Worm (Caenorhabditis elegans) whole organism, L2 larva: ENCODE data around the gene srw-136.

Experiments
- C34F6.9 ChIP-seq: fragments of 150-350 bp; optimal IDR thresholded peaks from 2 replicates; lab custom pipeline; 2014; ENCODE audit warnings: missing biosample characterization, missing genetic modification characterization
- F13H6.1 ChIP-seq: sonication (generic microtip); optimal IDR thresholded peaks from 2 replicates; lab custom pipeline; 2016; ENCODE audit warnings: missing genetic modification characterization, missing compliant biosample characterization
- R02D3.7 ChIP-seq: fragments of 150-350 bp; optimal IDR thresholded peaks from 2 replicates; lab custom pipeline; 2014; ENCODE audit warnings: missing biosample characterization, missing genetic modification characterization
- ZK546.5 ChIP-seq: sonication (generic microtip); optimal IDR thresholded peaks from 2 replicates; lab custom pipeline; 2017; ENCODE audit warnings: missing biosample characterization, missing genetic modification characterization
- aly-2 ChIP-seq: fragments of 150-350 bp; optimal IDR thresholded peaks from 2 replicates; lab custom pipeline; 2014; ENCODE audit warnings: missing biosample characterization, missing genetic modification characterization
- ama-1 ChIP-seq: fragments of 150-350 bp; optimal IDR thresholded peaks from 2 replicates; lab custom pipeline; 2018; ENCODE audit warnings: inconsistent platforms
- blmp-1 ChIP-seq: sonication (generic microtip); optimal IDR thresholded peaks from 2 replicates; lab custom pipeline; 2017; ENCODE audit warnings: missing genetic modification characterization, mild to moderate bottlenecking, missing compliant biosample characterization, antibody characterized with exemption, moderate library complexity; ENCODE audit not compliant: insufficient read depth
- ceh-82 ChIP-seq: fragments of 150-350 bp; optimal IDR thresholded peaks from 2 replicates; lab custom pipeline; 2014; ENCODE audit warnings: missing biosample characterization, missing genetic modification characterization
- crh-2 ChIP-seq: sonication (generic microtip); optimal IDR thresholded peaks from 2 replicates; lab custom pipeline; 2017; ENCODE audit warnings: missing biosample characterization, missing genetic modification characterization
- dmd-4 ChIP-seq: sonication (generic microtip); optimal IDR thresholded peaks from 2 replicates; lab custom pipeline; 2017; ENCODE audit warnings: missing biosample characterization, missing genetic modification characterization
- egl-27 ChIP-seq: sonication (generic microtip); optimal IDR thresholded peaks from 3 replicates; lab custom pipeline; 2017; ENCODE audit warnings: missing biosample characterization, missing genetic modification reagents, missing genetic modification characterization
- elt-1 ChIP-seq: fragments of 150-350 bp; optimal IDR thresholded peaks from 2 replicates; lab custom pipeline; 2014; ENCODE audit warnings: missing biosample characterization, missing genetic modification characterization
- elt-3 ChIP-seq: sonication (generic microtip); optimal IDR thresholded peaks from 2 replicates; lab custom pipeline; 2017; ENCODE audit warnings: missing biosample characterization, missing genetic modification characterization
- gmeb-1 ChIP-seq: fragments of 150-350 bp; optimal IDR thresholded peaks from 2 replicates; lab custom pipeline; 2014; ENCODE audit warnings: missing biosample characterization, missing genetic modification characterization
- lin-13 ChIP-seq: fragments of 150-350 bp; optimal IDR thresholded peaks from 2 replicates; lab custom pipeline; 2014; ENCODE audit warnings: missing biosample characterization, missing genetic modification reagents, missing genetic modification characterization
- lin-39 ChIP-seq: fragments of 150-350 bp; optimal IDR thresholded peaks from 2 replicates; lab custom pipeline; 2014; ENCODE audit warnings: missing biosample characterization, missing genetic modification reagents, missing genetic modification characterization
- lsy-2 ChIP-seq, 2 experiments: fragments of 150-350 bp in 1 of 2; sonication (generic microtip) in 1 of 2; optimal IDR thresholded peaks; 2 replicates each; lab custom pipeline; 2014 to 2017; ENCODE audit warnings: missing biosample characterization in 2 of 2, missing genetic modification characterization in 2 of 2
- mab-5 ChIP-seq: fragments of 150-350 bp; optimal IDR thresholded peaks from 2 replicates; lab custom pipeline; 2014; ENCODE audit warnings: missing biosample characterization, missing genetic modification characterization
- nhr-10 ChIP-seq: sonication (generic microtip); optimal IDR thresholded peaks from 2 replicates; lab custom pipeline; 2017; ENCODE audit warnings: missing biosample characterization, missing genetic modification characterization
- nhr-11 ChIP-seq: fragments of 150-350 bp; optimal IDR thresholded peaks from 2 replicates; lab custom pipeline; 2014; ENCODE audit warnings: missing biosample characterization, missing genetic modification characterization
- nhr-12 ChIP-seq: fragments of 150-350 bp; optimal IDR thresholded peaks from 2 replicates; lab custom pipeline; 2014; ENCODE audit warnings: missing biosample characterization, missing genetic modification characterization
- nhr-129 ChIP-seq: fragments of 150-350 bp; optimal IDR thresholded peaks from 2 replicates; lab custom pipeline; 2014; ENCODE audit warnings: missing biosample characterization, missing genetic modification characterization
- nhr-21 ChIP-seq: fragments of 150-350 bp; optimal IDR thresholded peaks from 2 replicates; lab custom pipeline; 2014; ENCODE audit warnings: missing biosample characterization, missing genetic modification characterization
- nhr-237 ChIP-seq: fragments of 150-350 bp; optimal IDR thresholded peaks from 2 replicates; lab custom pipeline; 2014; ENCODE audit warnings: missing biosample characterization, missing genetic modification characterization
- nhr-25 ChIP-seq: fragments of 150-350 bp; sonication (generic microtip); optimal IDR thresholded peaks from 3 replicates; lab custom pipeline; 2014; ENCODE audit warnings: missing biosample characterization, missing genetic modification characterization
- nhr-6 ChIP-seq: fragments of 150-350 bp; optimal IDR thresholded peaks from 2 replicates; lab custom pipeline; 2014; ENCODE audit warnings: missing biosample characterization, missing genetic modification characterization
- nhr-77 ChIP-seq: fragments of 150-350 bp; optimal IDR thresholded peaks from 2 replicates; lab custom pipeline; 2014; ENCODE audit warnings: missing biosample characterization, missing genetic modification characterization
- peb-1 ChIP-seq: fragments of 150-350 bp; optimal IDR thresholded peaks from 2 replicates; lab custom pipeline; 2014; ENCODE audit warnings: missing biosample characterization, missing genetic modification characterization
- sem-4 ChIP-seq: fragments of 150-350 bp; optimal IDR thresholded peaks from 2 replicates; lab custom pipeline; 2014; ENCODE audit warnings: missing biosample characterization, missing genetic modification reagents, missing genetic modification characterization
- skn-1 ChIP-seq: sonication (generic microtip); optimal IDR thresholded peaks from 2 replicates; lab custom pipeline; 2017; ENCODE audit warnings: missing biosample characterization, missing genetic modification characterization
- sma-9 ChIP-seq, 2 experiments: fragments of 150-350 bp in 1 of 2; sonication (generic microtip) in 1 of 2; optimal IDR thresholded peaks; 2 replicates each; lab custom pipeline; 2014 to 2016; ENCODE audit warnings: missing genetic modification characterization in 2 of 2, mild to moderate bottlenecking in 1 of 2, missing biosample characterization in 1 of 2, missing compliant biosample characterization in 1 of 2, missing genetic modification reagents in 1 of 2, moderate library complexity in 1 of 2
- unc-39 ChIP-seq: fragments of 150-350 bp; optimal IDR thresholded peaks from 2 replicates; lab custom pipeline; 2014; ENCODE audit warnings: missing biosample characterization, missing genetic modification characterization
- unc-62 ChIP-seq: fragments of 150-350 bp; optimal IDR thresholded peaks from 2 replicates; lab custom pipeline; 2014; ENCODE audit warnings: missing biosample characterization, missing genetic modification reagents, missing genetic modification characterization
- zag-1 ChIP-seq: fragments of 150-350 bp; optimal IDR thresholded peaks from 2 replicates; lab custom pipeline; 2014; ENCODE audit warnings: missing biosample characterization, missing genetic modification characterization
- ztf-1 ChIP-seq: fragments of 200-800 bp; sonication (Bioruptor generic); conservative IDR thresholded peaks from 2 replicates; pipeline ENCODE4 v1.3.6; 2022; ENCODE audit warnings: missing genetic modification characterization, missing compliant biosample characterization
- ztf-11 ChIP-seq: sonication (generic microtip); optimal IDR thresholded peaks from 2 replicates; lab custom pipeline; 2017; ENCODE audit warnings: missing biosample characterization, missing genetic modification characterization

Gene srw-136

DNA sequence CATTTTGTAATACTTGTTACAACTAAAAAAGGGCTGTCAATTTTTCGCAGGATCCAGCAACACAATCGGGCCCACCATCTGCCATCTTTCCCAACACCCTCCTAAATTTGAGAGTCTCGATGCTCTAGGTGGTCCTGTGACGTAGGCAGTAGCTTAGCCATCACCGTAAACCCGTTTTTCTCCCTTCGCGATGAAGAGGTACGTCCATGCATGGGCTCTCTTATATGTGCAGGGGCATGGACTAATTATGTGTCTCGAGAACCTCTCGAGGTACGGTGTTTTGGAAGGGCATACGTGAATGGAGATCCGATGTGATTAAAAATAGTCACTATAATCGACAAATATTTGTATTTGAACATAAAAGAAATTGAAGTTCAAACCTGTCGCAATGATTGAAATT lies 30.6 kb upstream of the srw-136 start:
- TF ChIP-seq unc-62 (GFP tag; lab: Kevin White, UChicago) = no peak
- no peak for TF ChIP-seq sma-9 (GFP tag; optimal IDR thresholded peaks at IDR 0.05; lab: Kevin White, UChicago)
- TF ChIP-seq sma-9 (tag; optimal IDR thresholded peaks at IDR 0.05; lab: Kevin White, UChicago) = no peak
- no peak for TF ChIP-seq elt-3 (tag; lab: Kevin White, UChicago)
- no peak for TF ChIP-seq nhr-11 (tag; lab: Kevin White, UChicago)
- no peak for TF ChIP-seq blmp-1
- TF ChIP-seq nhr-12 = no peak
- no peak for TF ChIP-seq nhr-21 (tag; lab: Kevin White, UChicago)
- TF ChIP-seq unc-39 (tag; lab: Kevin White, UChicago) = no peak
- no peak for TF ChIP-seq dmd-4
- TF ChIP-seq egl-27 (tag; lab: Kevin White, UChicago) = no peak
- TF ChIP-seq F13H6.1 (tag; lab: Kevin White, UChicago) = no peak
- TF ChIP-seq elt-1 (tag; lab: Kevin White, UChicago) = no peak
- no peak for TF ChIP-seq zag-1
- TF ChIP-seq nhr-77 (tag; lab: Kevin White, UChicago) = no peak
- TF ChIP-seq ztf-1 (GFP tag; lab: Robert Waterston, UW) = no peak
- TF ChIP-seq nhr-25 (tag; lab: Kevin White, UChicago) = no peak
- no peak for TF ChIP-seq lin-39 (tag; lab: Kevin White, UChicago)
- no peak for TF ChIP-seq ama-1 (lab: Kevin White, UChicago)

DNA sequence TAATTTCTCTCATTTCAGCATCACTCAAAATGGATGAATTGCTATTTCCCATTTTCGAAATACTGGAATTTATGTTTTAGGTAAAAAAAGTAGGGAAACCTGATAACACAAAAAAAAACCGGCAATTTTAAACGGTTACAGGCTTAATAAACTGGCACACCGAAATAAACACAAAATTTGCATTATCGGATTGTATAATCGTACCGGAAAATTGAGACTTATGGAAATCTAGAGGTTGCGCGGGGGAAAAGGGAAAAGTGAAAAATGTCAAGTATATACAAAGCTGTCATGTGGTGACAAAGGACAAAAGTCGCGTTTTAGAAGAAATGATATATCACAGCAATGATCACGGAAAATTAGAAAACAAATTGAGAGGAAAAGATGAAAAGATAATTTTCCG lies 28.9 kb upstream of the srw-136 start, which contains the start of gene chpf-2:
chpf-2 (minus strand) TSS at position 101 of the 400 bp plus-strand sequence.
- no peak for TF ChIP-seq aly-2 (tag; lab: Kevin White, UChicago)
- TF ChIP-seq lsy-2 (tag; optimal IDR thresholded peaks at IDR 0.05; lab: Kevin White, UChicago) = no peak
- TF ChIP-seq lin-13 (GFP tag; lab: Kevin White, UChicago) = no peak
- no peak for TF ChIP-seq dmd-4
- no peak for TF ChIP-seq nhr-25 (tag; lab: Kevin White, UChicago)
- no peak for TF ChIP-seq sem-4 (tag; lab: Kevin White, UChicago)
- TF ChIP-seq unc-39 (tag; lab: Kevin White, UChicago) = no peak
- TF ChIP-seq ztf-1 (GFP tag; lab: Robert Waterston, UW) = no peak
- no peak for TF ChIP-seq gmeb-1
- TF ChIP-seq nhr-129 = no peak
- TF ChIP-seq egl-27 (tag; lab: Kevin White, UChicago) = no peak
- no peak for TF ChIP-seq zag-1
- TF ChIP-seq skn-1 (tag; lab: Kevin White, UChicago) = no peak
- TF ChIP-seq crh-2 (tag; lab: Kevin White, UChicago) = no peak
- no peak for TF ChIP-seq elt-1 (tag; lab: Kevin White, UChicago)
- no peak for TF ChIP-seq unc-62 (GFP tag; lab: Kevin White, UChicago)
- no peak for TF ChIP-seq mab-5 (tag; lab: Kevin White, UChicago)
- TF ChIP-seq nhr-10 (tag; lab: Kevin White, UChicago) = no peak
- no peak for TF ChIP-seq C34F6.9
- TF ChIP-seq lin-39 (tag; lab: Kevin White, UChicago) = no peak

DNA sequence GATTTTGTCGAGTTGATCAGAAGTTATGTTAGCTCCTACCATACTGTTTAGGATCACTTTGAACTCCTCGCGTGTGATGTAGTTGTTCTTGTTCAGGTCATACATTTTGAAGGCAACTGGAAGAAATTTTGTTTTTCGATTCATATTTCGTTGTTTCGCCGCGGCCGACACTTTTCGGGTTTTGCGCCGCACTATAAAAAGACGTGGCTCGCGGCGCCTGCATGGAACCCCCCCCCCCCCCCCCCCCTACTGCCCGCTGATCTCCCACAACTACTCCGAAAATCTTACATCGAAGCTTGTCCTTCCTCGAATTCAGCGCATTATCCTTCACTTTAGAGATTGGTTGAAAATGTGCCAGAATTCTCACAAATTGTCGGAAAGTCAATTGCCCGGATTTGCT lies 27.7 kb upstream of the srw-136 start:
- no peak for TF ChIP-seq mab-5 (tag; lab: Kevin White, UChicago)
- TF ChIP-seq ztf-11 = no peak
- no peak for TF ChIP-seq elt-3 (tag; lab: Kevin White, UChicago)
- no peak for TF ChIP-seq nhr-21 (tag; lab: Kevin White, UChicago)
- TF ChIP-seq ZK546.5 (tag; lab: Kevin White, UChicago) = no peak
- no peak for TF ChIP-seq sem-4 (tag; lab: Kevin White, UChicago)
- TF ChIP-seq ceh-82 (tag; lab: Kevin White, UChicago) = no peak
- TF ChIP-seq nhr-6 (tag; lab: Kevin White, UChicago) = no peak
- TF ChIP-seq nhr-129 = no peak
- no peak for TF ChIP-seq nhr-11 (tag; lab: Kevin White, UChicago)
- TF ChIP-seq nhr-10 (tag; lab: Kevin White, UChicago) = no peak

DNA sequence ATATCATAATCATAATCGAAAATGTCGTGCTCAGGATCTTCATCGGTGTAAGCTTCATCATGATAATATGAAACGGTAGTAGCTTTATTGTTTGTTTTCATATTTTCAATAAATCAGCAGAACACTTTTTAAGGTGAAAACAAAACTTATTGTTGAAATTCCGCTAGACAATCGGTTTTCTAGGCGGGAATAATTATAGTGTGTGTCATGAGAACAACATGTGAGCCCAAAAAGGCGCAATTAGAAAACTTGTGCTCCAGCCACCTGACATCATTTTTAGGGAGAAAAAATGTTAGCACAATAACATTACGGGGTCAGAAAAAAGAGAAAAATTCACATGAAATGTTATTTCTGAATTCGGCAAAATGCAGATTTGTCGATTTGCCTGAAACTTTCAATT lies 23.9 kb upstream of the srw-136 start, which contains the start of gene srw-8:
srw-8 (minus strand) TSS at position 101 of the 400 bp plus-strand sequence.
- no peak for TF ChIP-seq mab-5 (tag; lab: Kevin White, UChicago)

DNA sequence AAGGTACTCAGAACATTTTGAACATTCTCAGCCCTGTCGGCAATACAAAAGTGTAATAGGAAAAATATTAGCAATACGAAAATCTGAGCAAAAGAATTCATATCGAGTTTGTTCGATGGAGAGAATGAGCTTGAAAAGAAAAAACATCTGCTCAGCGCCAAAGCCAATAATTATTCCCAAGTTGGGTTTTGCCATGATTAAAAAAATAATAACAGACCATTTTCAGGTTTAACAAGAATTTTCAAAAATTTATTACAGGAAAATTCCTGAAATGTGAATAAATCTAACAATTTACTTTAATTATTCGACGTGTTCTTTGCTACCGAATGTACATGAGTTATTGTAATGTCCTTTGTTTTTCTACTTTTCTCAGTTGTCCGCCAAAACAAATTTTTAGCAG lies 22.0 kb upstream of the srw-136 start, which contains the start of gene irld-38:
irld-38 (minus strand) TSS at position 101 of the 400 bp plus-strand sequence.
- TF ChIP-seq crh-2 (tag; lab: Kevin White, UChicago) (no peak), unc-62 (GFP tag; lab: Kevin White, UChicago) (no peak), skn-1 (tag; lab: Kevin White, UChicago) (no peak), nhr-237 (tag; lab: Kevin White, UChicago) (no peak), nhr-77 (tag; lab: Kevin White, UChicago) (no peak), R02D3.7 (tag; lab: Kevin White, UChicago) (no peak), peb-1 (tag; lab: Kevin White, UChicago) (no peak), lin-13 (GFP tag; lab: Kevin White, UChicago) (no peak), dmd-4 (no peak)
